Worm (Caenorhabditis elegans) whole organism, young adult: ENCODE results near the gene rpn-3.

Experiments
- B0261.1 ChIP-seq: sonication (generic microtip); optimal IDR thresholded peaks from 2 replicates; lab custom pipeline; 2016; ENCODE audit warnings: mild to moderate bottlenecking, missing genetic modification characterization, moderate library complexity, missing compliant biosample characterization
- B0336.3 ChIP-seq: fragments of 200-800 bp; sonication (Bioruptor generic); IDR thresholded peaks from 2 replicates; pipeline ENCODE4 v1.3.6; 2022; ENCODE audit warnings: missing genetic modification characterization, missing compliant biosample characterization
- C17E4.6 ChIP-seq: fragments of 200-800 bp; sonication (Bioruptor generic); IDR thresholded peaks from 2 replicates; pipeline ENCODE4 v1.3.6; 2022; ENCODE audit warnings: missing genetic modification reagents, missing genetic modification characterization, missing compliant biosample characterization
- F22D6.2 ChIP-seq: sonication (generic microtip); optimal IDR thresholded peaks from 2 replicates; lab custom pipeline; 2016; ENCODE audit warnings: mild to moderate bottlenecking, missing genetic modification characterization, missing compliant biosample characterization
- F23B12.7 ChIP-seq: sonication (generic microtip); optimal IDR thresholded peaks from 2 replicates; lab custom pipeline; 2017; ENCODE audit warnings: missing genetic modification characterization, mild to moderate bottlenecking, missing compliant biosample characterization, antibody characterized with exemption, moderate library complexity; ENCODE audit not compliant: insufficient read depth
- F33H1.4 ChIP-seq: fragments of 200-800 bp; sonication (Bioruptor generic); IDR thresholded peaks from 2 replicates; pipeline ENCODE4 v1.3.6; 2022; ENCODE audit warnings: missing genetic modification reagents, missing genetic modification characterization, missing compliant biosample characterization
- F39B2.1 ChIP-seq: fragments of 200-800 bp; sonication (Bioruptor generic); IDR thresholded peaks from 2 replicates; pipeline ENCODE4 v1.3.6; 2022; ENCODE audit warnings: missing genetic modification reagents, missing genetic modification characterization, missing compliant biosample characterization
- F55B11.4 ChIP-seq: sonication (generic microtip); optimal IDR thresholded peaks from 2 replicates; lab custom pipeline; 2016; ENCODE audit warnings: missing compliant biosample characterization, missing genetic modification characterization, borderline replicate concordance; ENCODE audit not compliant: insufficient read depth
- K11D2.4 ChIP-seq: fragments of 200-800 bp; sonication (Bioruptor generic); IDR thresholded peaks from 2 replicates; pipeline ENCODE4 v1.3.6; 2022; ENCODE audit warnings: missing genetic modification reagents, missing genetic modification characterization, missing compliant biosample characterization
- Y53G8AR.9 ChIP-seq: fragments of 200-800 bp; sonication (Bioruptor generic); conservative IDR thresholded peaks from 2 replicates; pipeline ENCODE4 v1.3.6; 2022; ENCODE audit warnings: missing genetic modification reagents, missing genetic modification characterization, missing compliant biosample characterization
- Y67H2A.10 ChIP-seq: fragments of 200-800 bp; sonication (Bioruptor generic); conservative IDR thresholded peaks from 2 replicates; pipeline ENCODE4 v1.3.6; 2022; ENCODE audit warnings: missing genetic modification reagents, missing genetic modification characterization, missing compliant biosample characterization
- ama-1 ChIP-seq, 3 experiments: fragments of 150-350 bp in 1 of 3; sonication (generic microtip) in 2 of 3; optimal IDR thresholded peaks; 2 replicates each; lab custom pipeline; 2014 to 2018; ENCODE audit warnings: missing biosample characterization in 2 of 3, missing genetic modification characterization in 2 of 3, missing genetic modification reagents in 2 of 3
- athp-1 ChIP-seq: sonication (generic microtip); optimal IDR thresholded peaks from 2 replicates; lab custom pipeline; 2017; ENCODE audit warnings: mild to moderate bottlenecking, missing genetic modification characterization, missing compliant biosample characterization
- bed-1 ChIP-seq: fragments of 200-800 bp; sonication (Bioruptor generic); IDR thresholded peaks from 2 replicates; pipeline ENCODE4 v1.3.6; 2022; ENCODE audit warnings: missing genetic modification reagents, missing genetic modification characterization, missing compliant biosample characterization
- bed-2 ChIP-seq: fragments of 200-800 bp; sonication (Bioruptor generic); IDR thresholded peaks from 2 replicates; pipeline ENCODE4 v1.3.6; 2022; ENCODE audit warnings: missing genetic modification reagents, missing genetic modification characterization, missing compliant biosample characterization
- ceh-100 ChIP-seq: fragments of 200-800 bp; sonication (Bioruptor generic); IDR thresholded peaks from 2 replicates; pipeline ENCODE4 v1.3.6; 2022; ENCODE audit warnings: missing genetic modification reagents, missing genetic modification characterization, missing compliant biosample characterization
- ceh-40 ChIP-seq: fragments of 200-800 bp; sonication (Bioruptor generic); IDR thresholded peaks from 2 replicates; pipeline ENCODE4 v1.3.6; 2022; ENCODE audit warnings: missing genetic modification characterization, missing compliant biosample characterization
- ceh-91 ChIP-seq: fragments of 200-800 bp; sonication (Bioruptor generic); IDR thresholded peaks from 2 replicates; pipeline ENCODE4 v1.3.6; 2022; ENCODE audit warnings: missing genetic modification reagents, missing genetic modification characterization, missing compliant biosample characterization
- die-1 ChIP-seq: sonication (generic microtip); optimal IDR thresholded peaks from 2 replicates; lab custom pipeline; 2016; ENCODE audit warnings: missing genotype, mild to moderate bottlenecking, missing genetic modification characterization, missing compliant biosample characterization
- dpff-1 ChIP-seq: sonication (generic microtip); optimal IDR thresholded peaks from 2 replicates; lab custom pipeline; 2017; ENCODE audit warnings: mild to moderate bottlenecking, missing genetic modification characterization, missing compliant biosample characterization
- dpl-1 ChIP-seq: fragments of 150-350 bp; optimal IDR thresholded peaks from 2 replicates; lab custom pipeline; 2014; ENCODE audit warnings: missing biosample characterization, missing genetic modification reagents, missing genetic modification characterization
- efl-1 ChIP-seq: fragments of 150-350 bp; optimal IDR thresholded peaks from 2 replicates; lab custom pipeline; 2014; ENCODE audit warnings: missing biosample characterization, missing genetic modification reagents, missing genetic modification characterization
- egl-44 ChIP-seq: fragments of 200-800 bp; sonication (Bioruptor generic); IDR thresholded peaks from 2 replicates; pipeline ENCODE4 v1.3.6; 2022; ENCODE audit warnings: missing genetic modification reagents, missing genetic modification characterization, missing compliant biosample characterization
- fkh-3 ChIP-seq: sonication (generic microtip); optimal IDR thresholded peaks from 2 replicates; lab custom pipeline; 2016; ENCODE audit warnings: mild to moderate bottlenecking, missing genetic modification characterization, missing compliant biosample characterization
- gei-17 ChIP-seq: fragments of 200-800 bp; sonication (Bioruptor generic); optimal IDR thresholded peaks from 2 replicates; lab custom pipeline; 2018; ENCODE audit warnings: mild to moderate bottlenecking, missing genetic modification characterization, missing compliant biosample characterization
- him-1 ChIP-seq: sonication (generic microtip); optimal IDR thresholded peaks from 2 replicates; lab custom pipeline; 2016; ENCODE audit warnings: missing genotype, missing genetic modification reagents, missing genetic modification characterization, missing compliant biosample characterization
- hlh-12 ChIP-seq: sonication (generic microtip); optimal IDR thresholded peaks from 2 replicates; lab custom pipeline; 2016; ENCODE audit warnings: missing genetic modification characterization, missing compliant biosample characterization
- lag-1 ChIP-seq: fragments of 200-800 bp; sonication (Bioruptor generic); IDR thresholded peaks from 2 replicates; pipeline ENCODE4 v1.3.6; 2022; ENCODE audit warnings: missing genetic modification reagents, missing genetic modification characterization, missing compliant biosample characterization
- let-526 ChIP-seq: fragments of 200-800 bp; sonication (Bioruptor generic); IDR thresholded peaks from 2 replicates; pipeline ENCODE4 v1.3.6; 2022; ENCODE audit warnings: missing genetic modification reagents, missing genetic modification characterization, missing compliant biosample characterization
- let-607 ChIP-seq, 2 experiments: fragments of 200-800 bp in 1 of 2; sonication (Bioruptor generic) in 1 of 2; sonication (generic microtip) in 1 of 2; optimal IDR thresholded peaks; 2 replicates each; lab custom pipeline; 2016 to 2018; ENCODE audit warnings: mild to moderate bottlenecking in 2 of 2, missing compliant biosample characterization in 2 of 2, missing genetic modification characterization in 2 of 2, moderate library complexity in 2 of 2, missing genotype in 1 of 2
- lin-35 ChIP-seq, 3 experiments: fragments of 150-350 bp in 2 of 3; sonication (generic microtip) in 1 of 3; optimal IDR thresholded peaks; 2 replicates each; lab custom pipeline; 2014 to 2018; ENCODE audit warnings: missing biosample characterization in 3 of 3, missing genetic modification characterization in 3 of 3, missing genetic modification reagents in 3 of 3
- lsl-1 ChIP-seq: fragments of 200-800 bp; sonication (Bioruptor generic); optimal IDR thresholded peaks from 2 replicates; lab custom pipeline; 2018; ENCODE audit warnings: mild to moderate bottlenecking, missing genetic modification characterization, moderate library complexity, missing compliant biosample characterization
- mel-28 ChIP-seq: sonication (generic microtip); optimal IDR thresholded peaks from 2 replicates; lab custom pipeline; 2016; ENCODE audit warnings: borderline replicate concordance, mild to moderate bottlenecking, missing genetic modification characterization, missing compliant biosample characterization
- mes-4 ChIP-seq: sonication (generic microtip); optimal IDR thresholded peaks from 2 replicates; lab custom pipeline; 2016; ENCODE audit warnings: missing genotype, missing genetic modification characterization, missing compliant biosample characterization
- nhr-27 ChIP-seq: fragments of 200-800 bp; sonication (Bioruptor generic); optimal IDR thresholded peaks from 2 replicates; lab custom pipeline; 2018; ENCODE audit warnings: mild to moderate bottlenecking, missing genetic modification characterization, moderate library complexity, missing compliant biosample characterization
- rpc-1 ChIP-seq, 2 experiments: fragments of 150-350 bp in 1 of 2; sonication (generic microtip) in 1 of 2; optimal IDR thresholded peaks; 2 replicates each; lab custom pipeline; 2014 to 2018; ENCODE audit warnings: missing biosample characterization in 1 of 2, missing genetic modification characterization in 1 of 2, missing genetic modification reagents in 1 of 2, missing genotype in 1 of 2
- snpc-1.1 ChIP-seq: sonication (generic microtip); optimal IDR thresholded peaks from 2 replicates; lab custom pipeline; 2017; ENCODE audit warnings: missing genetic modification characterization, mild to moderate bottlenecking, missing compliant biosample characterization, antibody characterized with exemption, moderate library complexity, missing genotype, missing genetic modification reagents; ENCODE audit not compliant: insufficient read depth
- snpc-3.4 ChIP-seq: sonication (generic microtip); optimal IDR thresholded peaks from 2 replicates; lab custom pipeline; 2017; ENCODE audit warnings: missing genetic modification characterization, mild to moderate bottlenecking, missing compliant biosample characterization, antibody characterized with exemption, moderate library complexity, missing genotype, missing genetic modification reagents
- snpc-4 ChIP-seq, 5 experiments: fragments of 150-350 bp in 1 of 5; sonication (generic microtip) in 4 of 5; optimal IDR thresholded peaks; 2 replicates each; lab custom pipeline; 2014 to 2018; ENCODE audit warnings: missing genetic modification characterization in 5 of 5, missing biosample characterization in 3 of 5, antibody characterized with exemption in 2 of 5, mild to moderate bottlenecking in 2 of 5, missing compliant biosample characterization in 2 of 5, missing genotype in 2 of 5, moderate library complexity in 2 of 5, missing genetic modification reagents in 1 of 5
- somi-1 ChIP-seq: fragments of 200-800 bp; sonication (Bioruptor generic); optimal IDR thresholded peaks from 2 replicates; lab custom pipeline; 2018; ENCODE audit warnings: mild to moderate bottlenecking, missing genetic modification characterization, missing compliant biosample characterization
- tbx-9 ChIP-seq: sonication (generic microtip); optimal IDR thresholded peaks from 2 replicates; lab custom pipeline; 2016; ENCODE audit warnings: borderline replicate concordance, missing genetic modification characterization, inconsistent platforms, missing compliant biosample characterization
- tlf-1 ChIP-seq: fragments of 200-800 bp; sonication (Bioruptor generic); optimal IDR thresholded peaks from 2 replicates; lab custom pipeline; 2018; ENCODE audit warnings: mild to moderate bottlenecking, missing genetic modification characterization, missing compliant biosample characterization
- unc-130 ChIP-seq: sonication (generic microtip); optimal IDR thresholded peaks from 2 replicates; lab custom pipeline; 2016; ENCODE audit warnings: missing genetic modification reagents, missing genetic modification characterization, missing compliant biosample characterization
- xnd-1 ChIP-seq: sonication (generic microtip); optimal IDR thresholded peaks from 2 replicates; lab custom pipeline; 2016; ENCODE audit warnings: missing genotype, missing genetic modification reagents, missing genetic modification characterization, missing compliant biosample characterization
- zfh-2 ChIP-seq: fragments of 200-800 bp; sonication (Bioruptor generic); conservative IDR thresholded peaks from 2 replicates; pipeline ENCODE4 v1.3.6; 2022; ENCODE audit warnings: missing genetic modification reagents, missing genetic modification characterization, missing compliant biosample characterization
- ztf-26 ChIP-seq: sonication (generic microtip); optimal IDR thresholded peaks from 2 replicates; lab custom pipeline; 2017; ENCODE audit warnings: missing genetic modification characterization, missing compliant biosample characterization

Gene rpn-3

DNA sequence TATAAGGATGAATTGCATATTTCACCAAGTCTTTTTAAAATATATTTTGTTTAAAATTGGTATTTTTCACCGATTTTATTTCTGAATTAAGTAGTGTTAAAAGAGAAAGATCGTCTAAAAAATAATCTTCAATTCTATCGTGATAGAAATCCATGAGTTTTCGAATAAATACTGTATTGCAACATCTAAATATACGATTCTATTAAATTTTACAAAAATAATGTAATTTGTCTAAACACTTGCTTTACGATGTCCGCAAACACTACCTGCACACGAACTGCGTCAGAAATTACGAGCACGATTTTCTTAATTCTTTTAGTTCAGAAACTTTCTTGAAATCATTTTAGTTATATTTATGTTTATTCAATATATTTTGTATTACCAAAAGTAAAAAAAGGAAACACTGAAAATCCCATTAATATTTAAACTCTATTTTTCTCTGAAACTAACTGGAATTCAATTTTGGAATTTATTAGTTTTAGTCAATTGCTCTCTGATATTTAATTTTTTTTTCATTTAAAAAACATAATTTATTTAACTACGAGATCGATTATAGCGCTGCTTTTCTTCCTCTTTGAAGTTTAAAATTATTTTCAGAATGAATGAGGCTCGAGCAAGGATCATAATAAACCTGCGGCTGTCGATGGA, 2.1 kb downstream of the rpn-3 start, which contains the start of gene mrpl-32 (continued):
- TF ChIP-seq F55B11.4 (tag; lab: Kevin White, UChicago): no peak
- peak; percentile 16 for TF ChIP-seq F23B12.7 (tag; lab: Kevin White, UChicago)
- TF ChIP-seq efl-1 (GFP tag; lab: Kevin White, UChicago): peak; percentile 8
- peak; percentile 34 for TF ChIP-seq lsl-1 (GFP tag; lab: Kevin White, UChicago)
- TF ChIP-seq ama-1 (optimal IDR thresholded peaks at IDR 0.05; lab: Kevin White, UChicago): peak; percentile 30
- TF ChIP-seq ama-1 (GFP tag; optimal IDR thresholded peaks at IDR 0.05; lab: Kevin White, UChicago): peak; percentile 2 to 54
- TF ChIP-seq C17E4.6 (GFP tag; lab: Robert Waterston, UW): no peak
- peak; percentile 8 for TF ChIP-seq B0261.1 (tag; lab: Kevin White, UChicago)
- TF ChIP-seq snpc-3.4: no peak
- TF ChIP-seq fkh-3 (tag; lab: Kevin White, UChicago): no peak
- no peak for TF ChIP-seq gei-17
- no peak for TF ChIP-seq egl-44 (GFP tag; lab: Robert Waterston, UW)
- peak in 1 of 3 experiments; percentile 13 for TF ChIP-seq lin-35 (GFP tag; optimal IDR thresholded peaks at IDR 0.05; lab: Kevin White, UChicago)
- no peak for TF ChIP-seq dpl-1
- no peak for TF ChIP-seq die-1
- TF ChIP-seq tbx-9 (tag; lab: Kevin White, UChicago): no peak
- TF ChIP-seq unc-130 (GFP tag; lab: Kevin White, UChicago): peak; percentile 31
- peak; percentile 76 for TF ChIP-seq Y53G8AR.9 (GFP tag; lab: Robert Waterston, UW)
- TF ChIP-seq dpff-1 (tag; lab: Kevin White, UChicago): peak; percentile 12
- TF ChIP-seq B0336.3 (GFP tag; lab: Robert Waterston, UW): peak; percentile 81
- peak; percentile 66 for TF ChIP-seq athp-1 (tag; lab: Kevin White, UChicago)
- peak; percentile 33; the same call in 1 of the 2 replicates for TF ChIP-seq F33H1.4 (GFP tag; lab: Robert Waterston, UW)
- TF ChIP-seq xnd-1: peak; percentile 38
- peak; percentile 8 for TF ChIP-seq rpc-1 (optimal IDR thresholded peaks at IDR 0.05; lab: Kevin White, UChicago)
- TF ChIP-seq rpc-1 (tag; optimal IDR thresholded peaks at IDR 0.05; lab: Kevin White, UChicago): no peak
- TF ChIP-seq snpc-4 (GFP tag; optimal IDR thresholded peaks at IDR 0.05; lab: Kevin White, UChicago): peak; percentile 46
- peak in 2 of 4 experiments; percentile 21 to 64 for TF ChIP-seq snpc-4 (tag; optimal IDR thresholded peaks at IDR 0.05; lab: Kevin White, UChicago)
- no peak for TF ChIP-seq F39B2.1 (GFP tag; lab: Robert Waterston, UW)
- TF ChIP-seq ceh-91 (GFP tag; lab: Robert Waterston, UW): no peak
- TF ChIP-seq lag-1 (GFP tag; lab: Robert Waterston, UW): no peak
- TF ChIP-seq bed-2 (GFP tag; lab: Robert Waterston, UW): no peak
- TF ChIP-seq K11D2.4: no peak
- no peak for TF ChIP-seq nhr-27 (tag; lab: Kevin White, UChicago)
- no peak for TF ChIP-seq somi-1 (GFP tag; lab: Kevin White, UChicago)
- TF ChIP-seq hlh-12 (tag; lab: Kevin White, UChicago): no peak
- no peak for TF ChIP-seq F22D6.2
- TF ChIP-seq let-526 (GFP tag; lab: Robert Waterston, UW): no peak
- peak; percentile 35 for TF ChIP-seq tlf-1 (GFP tag; lab: Kevin White, UChicago)
- no peak for TF ChIP-seq ceh-40 (GFP tag; lab: Robert Waterston, UW)
- no peak for TF ChIP-seq ztf-26 (tag; lab: Kevin White, UChicago)
- TF ChIP-seq mes-4 (tag; lab: Kevin White, UChicago): no peak
- no peak for TF ChIP-seq let-607 (tag; optimal IDR thresholded peaks at IDR 0.05; lab: Kevin White, UChicago)
- TF ChIP-seq zfh-2 (GFP tag; lab: Robert Waterston, UW): no peak
- TF ChIP-seq him-1: no peak
- no peak for TF ChIP-seq Y67H2A.10 (GFP tag; lab: Robert Waterston, UW)
- TF ChIP-seq mel-28: no peak
- 0 out of 2 replicates have a peak, but pooled peaks have one; percentile 22 for TF ChIP-seq ceh-100 (GFP tag; lab: Robert Waterston, UW)
- no peak for TF ChIP-seq snpc-1.1 (tag; lab: Kevin White, UChicago)
- 0 out of 2 replicates have a peak, but pooled peaks have one; percentile 79 for TF ChIP-seq bed-1 (GFP tag; lab: Robert Waterston, UW)
